Fruit fly (Drosophila melanogaster) whole organism, embryonic: Measurements from ENCODE around the gene Cbl.

Source experiments
- Aef1 ChIP-seq: fragments of 200-800 bp; sonication (Bioruptor generic); IDR thresholded peaks from 3 replicates; pipeline ENCODE4 v1.3.6; 2022; ENCODE audit warnings: missing biosample characterization, missing genetic modification characterization
- Bteb2 ChIP-seq: fragments of 200-800 bp; sonication (Bioruptor generic); optimal IDR thresholded peaks from 2 replicates; lab custom pipeline; 2016; ENCODE audit warnings: missing biosample characterization, missing genetic modification characterization
- CG10979 ChIP-seq: fragments of 200-800 bp; sonication (Bioruptor generic); optimal IDR thresholded peaks from 2 replicates; lab custom pipeline; 2018; ENCODE audit warnings: missing biosample characterization, mild to moderate bottlenecking, missing genetic modification characterization, moderate library complexity
- CG11093 ChIP-seq: fragments of 200-800 bp; sonication (Bioruptor generic); IDR thresholded peaks from 3 replicates; pipeline ENCODE4 v1.3.6; 2022; ENCODE audit warnings: missing biosample characterization, missing genetic modification characterization
- CG12391 ChIP-seq: fragments of 200-800 bp; sonication (Bioruptor generic); optimal IDR thresholded peaks from 3 replicates; lab custom pipeline; 2018; ENCODE audit warnings: missing biosample characterization, mild to moderate bottlenecking, missing genetic modification characterization, moderate library complexity
- CG14441 ChIP-seq: fragments of 200-800 bp; sonication (Bioruptor generic); IDR thresholded peaks from 2 replicates; pipeline ENCODE4 v1.3.6; 2022; ENCODE audit warnings: missing biosample characterization, missing genetic modification characterization
- CG15011 ChIP-seq: fragments of 200-800 bp; sonication (Bioruptor generic); optimal IDR thresholded peaks from 3 replicates; lab custom pipeline; 2018; ENCODE audit warnings: missing biosample characterization, mild to moderate bottlenecking, missing genetic modification characterization
- CG15601 ChIP-seq: fragments of 200-800 bp; sonication (Bioruptor generic); optimal IDR thresholded peaks from 3 replicates; lab custom pipeline; 2019; ENCODE audit warnings: missing biosample characterization, mild to moderate bottlenecking, missing genetic modification characterization, moderate library complexity
- CG16779 ChIP-seq: fragments of 200-800 bp; sonication (Bioruptor generic); IDR thresholded peaks from 2 replicates; pipeline ENCODE4 v1.3.6; 2022; ENCODE audit warnings: missing biosample characterization, missing genetic modification characterization
- CG17385 ChIP-seq: fragments of 200-800 bp; sonication (Bioruptor generic); optimal IDR thresholded peaks from 3 replicates; lab custom pipeline; 2018; ENCODE audit warnings: missing biosample characterization, mild to moderate bottlenecking, missing genetic modification characterization
- CG18011 ChIP-seq: fragments of 200-800 bp; sonication (Bioruptor generic); optimal IDR thresholded peaks from 2 replicates; lab custom pipeline; 2017; ENCODE audit warnings: missing biosample characterization, missing genetic modification characterization, mild to moderate bottlenecking, moderate library complexity, missing genotype
- CG18262 ChIP-seq: fragments of 200-800 bp; optimal IDR thresholded peaks from 3 replicates; lab custom pipeline; 2019; ENCODE audit warnings: missing biosample characterization, mild to moderate bottlenecking, missing genetic modification characterization, moderate library complexity
- CG2712 ChIP-seq: fragments of 200-800 bp; optimal IDR thresholded peaks from 3 replicates; lab custom pipeline; 2019; ENCODE audit warnings: missing biosample characterization, mild to moderate bottlenecking, missing genetic modification characterization, moderate library complexity
- CG34376 ChIP-seq: fragments of 200-800 bp; sonication (Bioruptor generic); optimal IDR thresholded peaks from 2 replicates; lab custom pipeline; 2018; ENCODE audit warnings: missing biosample characterization, mild to moderate bottlenecking, missing genetic modification characterization
- CG3995 ChIP-seq: fragments of 200-800 bp; sonication (Bioruptor generic); optimal IDR thresholded peaks from 3 replicates; lab custom pipeline; 2016; ENCODE audit warnings: missing biosample characterization, missing genetic modification characterization
- CG4820 ChIP-seq: fragments of 200-800 bp; sonication (Bioruptor generic); optimal IDR thresholded peaks from 3 replicates; lab custom pipeline; 2016; ENCODE audit warnings: missing biosample characterization, missing genetic modification characterization
- CG4854 ChIP-seq: fragments of 200-800 bp; sonication (Bioruptor generic); optimal IDR thresholded peaks from 2 replicates; lab custom pipeline; 2016; ENCODE audit warnings: missing biosample characterization, missing genetic modification characterization, inconsistent platforms
- CG5180 ChIP-seq: fragments of 200-800 bp; sonication (Bioruptor generic); optimal IDR thresholded peaks from 3 replicates; lab custom pipeline; 2017; ENCODE audit warnings: missing biosample characterization, missing genetic modification characterization, mild to moderate bottlenecking, moderate library complexity, missing genetic modification reagents
- CG7357 ChIP-seq: fragments of 200-800 bp; sonication (Bioruptor generic); IDR thresholded peaks from 3 replicates; pipeline ENCODE4 v1.3.6; 2022; ENCODE audit warnings: missing biosample characterization, missing genetic modification characterization
- CG8388 ChIP-seq: fragments of 200-800 bp; sonication (Bioruptor generic); optimal IDR thresholded peaks from 2 replicates; lab custom pipeline; 2019; ENCODE audit warnings: missing biosample characterization, mild to moderate bottlenecking, missing genetic modification characterization, moderate library complexity
- CG9797 ChIP-seq: fragments of 200-800 bp; sonication (Bioruptor generic); optimal IDR thresholded peaks from 3 replicates; lab custom pipeline; 2018; ENCODE audit warnings: missing biosample characterization, mild to moderate bottlenecking, missing genetic modification characterization
- Dad ChIP-seq: fragments of 200-800 bp; sonication (Bioruptor generic); optimal IDR thresholded peaks from 3 replicates; lab custom pipeline; 2016; ENCODE audit warnings: missing biosample characterization, missing genetic modification characterization
- E2f1 ChIP-seq: fragments of 200-800 bp; sonication (Bioruptor generic); IDR thresholded peaks from 2 replicates; pipeline ENCODE4 v1.3.6; 2022; ENCODE audit warnings: missing biosample characterization, missing genetic modification characterization
- GATAe ChIP-seq: fragments of 200-800 bp; sonication (Bioruptor generic); conservative IDR thresholded peaks from 2 replicates; pipeline ENCODE4 v1.3.6; 2022; ENCODE audit warnings: missing biosample characterization, missing genetic modification characterization
- Gsc ChIP-seq: fragments of 200-800 bp; sonication (Bioruptor generic); IDR thresholded peaks from 2 replicates; pipeline ENCODE4 v1.3.6; 2022; ENCODE audit warnings: missing biosample characterization, missing genetic modification characterization
- Hey ChIP-seq: fragments of 200-800 bp; sonication (Bioruptor generic); optimal IDR thresholded peaks from 3 replicates; lab custom pipeline; 2018; ENCODE audit warnings: missing biosample characterization, mild to moderate bottlenecking, missing genetic modification characterization
- Hmr ChIP-seq: fragments of 200-800 bp; sonication (Bioruptor generic); optimal IDR thresholded peaks from 3 replicates; lab custom pipeline; 2017; ENCODE audit warnings: mild to moderate bottlenecking, missing biosample characterization, missing genetic modification reagents, missing genetic modification characterization
- Hr51 ChIP-seq, 2 experiments: fragments of 200-800 bp; sonication (Bioruptor generic); optimal IDR thresholded peaks; 2 replicates in 1 of 2; 3 replicates in 1 of 2; lab custom pipeline; 2016 to 2018; ENCODE audit warnings: missing biosample characterization in 2 of 2, missing genetic modification characterization in 2 of 2, mild to moderate bottlenecking in 1 of 2, moderate library complexity in 1 of 2
- Kr ChIP-seq: fragments of 200-800 bp; sonication (Bioruptor generic); optimal IDR thresholded peaks from 2 replicates; lab custom pipeline; 2017; ENCODE audit warnings: missing biosample characterization, mild to moderate bottlenecking, missing genetic modification characterization
- Vsx1 ChIP-seq: fragments of 200-800 bp; sonication (Bioruptor generic); optimal IDR thresholded peaks from 2 replicates; lab custom pipeline; 2017; ENCODE audit warnings: missing biosample characterization, mild to moderate bottlenecking, missing genetic modification characterization, missing genetic modification reagents
- bsh ChIP-seq, 2 experiments: fragments of 200-800 bp; sonication (Bioruptor generic); optimal IDR thresholded peaks; 2 replicates each; lab custom pipeline; 2017 to 2018; ENCODE audit warnings: mild to moderate bottlenecking in 2 of 2, missing biosample characterization in 2 of 2, missing genetic modification characterization in 2 of 2, moderate library complexity in 1 of 2
- chm ChIP-seq: fragments of 200-800 bp; sonication (Bioruptor generic); IDR thresholded peaks from 2 replicates; pipeline ENCODE4 v1.3.6; 2022; ENCODE audit warnings: missing biosample characterization, missing genetic modification characterization
- cwo ChIP-seq: fragments of 200-800 bp; sonication (Bioruptor generic); optimal IDR thresholded peaks from 3 replicates; lab custom pipeline; 2017; ENCODE audit warnings: missing biosample characterization, missing genetic modification characterization, mild to moderate bottlenecking, moderate library complexity, missing genetic modification reagents
- dm ChIP-seq: fragments of 200-800 bp; sonication (Bioruptor generic); optimal IDR thresholded peaks from 3 replicates; lab custom pipeline; 2016; ENCODE audit warnings: missing biosample characterization, missing genetic modification characterization
- fu2 ChIP-seq: fragments of 200-800 bp; sonication (Bioruptor generic); optimal IDR thresholded peaks from 2 replicates; lab custom pipeline; 2016; ENCODE audit warnings: missing biosample characterization, missing genetic modification characterization
- h ChIP-seq: fragments of >200 bp; optimal IDR thresholded peaks from 2 replicates; lab custom pipeline; 2017
- ham ChIP-seq: fragments of 200-800 bp; sonication (Bioruptor generic); IDR thresholded peaks from 2 replicates; pipeline ENCODE4 v1.3.6; 2022; ENCODE audit warnings: missing biosample characterization, missing genetic modification characterization
- hbn ChIP-seq: fragments of 200-800 bp; sonication (Bioruptor generic); IDR thresholded peaks from 2 replicates; pipeline ENCODE4 v1.3.6; 2022; ENCODE audit warnings: missing biosample characterization, missing genetic modification characterization; ENCODE audit not compliant: partially characterized antibody
- sim ChIP-seq: fragments of 200-800 bp; sonication (Bioruptor generic); IDR thresholded peaks from 2 replicates; pipeline ENCODE4 v1.3.6; 2022; ENCODE audit warnings: missing biosample characterization, missing genetic modification characterization
- sqz ChIP-seq: fragments of 200-800 bp; sonication (Bioruptor generic); optimal IDR thresholded peaks from 3 replicates; lab custom pipeline; 2018; ENCODE audit warnings: missing biosample characterization, mild to moderate bottlenecking, missing genetic modification characterization
- stwl ChIP-seq: fragments of 200-800 bp; sonication (Bioruptor generic); optimal IDR thresholded peaks from 3 replicates; lab custom pipeline; 2018; ENCODE audit warnings: missing biosample characterization, mild to moderate bottlenecking, missing genetic modification characterization, moderate library complexity
- tup ChIP-seq: fragments of 200-800 bp; sonication (Bioruptor generic); optimal IDR thresholded peaks from 2 replicates; lab custom pipeline; 2016; ENCODE audit warnings: missing biosample characterization, mild to moderate bottlenecking, missing genetic modification characterization, moderate library complexity

The Cbl gene

DNA sequence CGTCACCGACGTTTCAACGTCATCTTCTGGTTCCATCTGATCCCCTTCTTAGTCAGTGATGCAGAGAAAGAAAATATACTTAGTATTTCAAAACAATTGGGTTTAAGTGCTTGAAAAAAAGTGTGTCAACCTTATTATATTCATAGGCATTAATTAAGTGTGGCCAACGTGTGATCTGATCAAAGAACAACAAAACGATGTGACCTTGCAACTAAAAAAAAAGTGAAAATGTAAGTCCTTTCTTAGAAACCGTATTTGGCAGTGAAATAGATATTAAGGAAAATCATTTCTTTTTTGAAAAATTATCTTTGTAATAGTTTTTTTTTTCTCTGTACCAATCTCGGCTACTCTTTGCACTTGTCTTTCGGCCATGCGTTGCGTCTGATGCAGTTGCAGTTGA lies 39.7 kb upstream of the Cbl start (continued):
- no peak for TF ChIP-seq Vsx1
- TF ChIP-seq CG12391 (tag; lab: Kevin White, UChicago): peak; percentile 7
- TF ChIP-seq fu2 (GFP tag; lab: Kevin White, UChicago): no peak
- TF ChIP-seq CG11093 (GFP tag; lab: Robert Waterston, UW): no peak
- TF ChIP-seq Hey (tag; lab: Kevin White, UChicago): no peak
- TF ChIP-seq cwo (GFP tag; lab: Kevin White, UChicago): no peak
- peak in 1 of 2 experiments; percentile 61 for TF ChIP-seq bsh (GFP tag; optimal IDR thresholded peaks at IDR 0.05; lab: Kevin White, UChicago)
- TF ChIP-seq CG17385: no peak
- no peak for TF ChIP-seq h (lab: Kevin White, UChicago)
- no peak for TF ChIP-seq E2f1
- TF ChIP-seq sim: no peak
- peak; percentile 56 for TF ChIP-seq CG10979
- TF ChIP-seq CG4854 (GFP tag; lab: Kevin White, UChicago): no peak
- no peak for TF ChIP-seq GATAe (GFP tag; lab: Robert Waterston, UW)
- TF ChIP-seq CG4820 (GFP tag; lab: Kevin White, UChicago): no peak
- TF ChIP-seq Hmr (GFP tag; lab: Kevin White, UChicago): no peak
- TF ChIP-seq CG15601: peak; percentile 1
- TF ChIP-seq CG15011 (GFP tag; lab: Kevin White, UChicago): no peak
- no peak for TF ChIP-seq ham (GFP tag; lab: Robert Waterston, UW)
- TF ChIP-seq CG18262 (tag; lab: Kevin White, UChicago): peak; percentile 28
- TF ChIP-seq CG18011 (GFP tag; lab: Kevin White, UChicago): no peak
- peak; percentile 74 for TF ChIP-seq stwl (tag; lab: Kevin White, UChicago)
- TF ChIP-seq CG9797: no peak
- TF ChIP-seq CG8388 (GFP tag; lab: Kevin White, UChicago): peak; percentile 10
- TF ChIP-seq CG7357 (GFP tag; lab: Robert Waterston, UW): no peak
- TF ChIP-seq CG16779 (GFP tag; lab: Robert Waterston, UW): no peak
- TF ChIP-seq Kr (GFP tag; lab: Kevin White, UChicago): no peak
- TF ChIP-seq hbn (GFP tag; lab: Robert Waterston, UW): no peak
- no peak for TF ChIP-seq Gsc (GFP tag; lab: Robert Waterston, UW)
- no peak for TF ChIP-seq Hr51 (GFP tag; optimal IDR thresholded peaks at IDR 0.05; lab: Kevin White, UChicago)
- peak; percentile 26 for TF ChIP-seq CG2712

DNA sequence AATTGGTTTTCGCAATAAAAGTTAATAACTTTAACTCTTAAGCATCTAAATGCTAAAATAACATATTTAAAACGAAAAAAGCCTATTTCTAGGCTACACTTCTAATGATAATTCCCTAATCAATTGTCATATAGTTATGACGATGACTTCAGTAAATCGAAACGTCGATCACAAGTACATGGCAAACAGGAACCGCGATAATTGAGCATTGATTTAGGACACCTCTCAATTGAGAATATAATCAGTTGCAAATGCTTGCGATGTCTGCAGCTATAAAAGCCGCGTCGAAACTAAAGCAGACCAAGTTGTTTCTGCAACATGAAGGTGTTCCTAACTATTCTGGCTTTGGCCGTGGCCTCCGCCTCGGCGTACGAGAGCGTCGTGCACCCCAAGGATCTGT lies 33.5 kb upstream of the Cbl start, which contains the start of gene Jon66Ci:
Jon66Ci (plus strand) TSS at position 301 of the 400 bp plus-strand sequence.
- TF ChIP-seq tup (GFP tag; lab: Kevin White, UChicago) (no peak), CG10979 (no peak), CG34376 (GFP tag; lab: Kevin White, UChicago) (no peak), sqz (no peak), CG14441 (GFP tag; lab: Robert Waterston, UW) (no peak)

DNA sequence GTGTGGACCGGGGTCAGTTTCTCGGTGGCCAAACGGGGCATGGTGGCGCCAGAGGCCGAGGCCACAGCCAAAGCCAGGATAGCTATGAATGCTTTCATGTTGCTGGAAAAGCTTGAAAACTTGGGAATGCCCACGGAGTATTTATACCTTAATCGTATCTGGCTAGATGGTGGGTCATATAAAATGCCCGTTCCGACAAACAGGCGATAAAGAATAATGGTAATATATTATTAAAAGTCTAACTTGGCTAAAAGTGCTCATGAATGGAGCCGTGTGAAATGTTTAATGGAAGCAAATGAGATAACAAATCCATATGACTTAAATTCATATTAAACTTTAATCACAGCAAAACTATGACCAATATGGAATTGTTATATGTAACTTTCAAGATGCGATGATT lies 31.2 kb upstream of the Cbl start, which contains the start of gene Jon66Cii:
Jon66Cii (minus strand) TSS at position 101 of the 400 bp plus-strand sequence.
- TF ChIP-seq CG3995 (GFP tag; lab: Kevin White, UChicago) (no peak), CG5180 (GFP tag; lab: Kevin White, UChicago) (no peak), dm (GFP tag; lab: Kevin White, UChicago) (no peak), Bteb2 (no peak), Aef1 (GFP tag; lab: Robert Waterston, UW) (no peak), chm (GFP tag; lab: Robert Waterston, UW) (no peak), Dad (GFP tag; lab: Kevin White, UChicago) (no peak)
